Worm (Caenorhabditis elegans) whole organism, L1 larva: ENCODE data around the gene slc-17.7.

Experiments
- Y116A8C.19 ChIP-seq: sonication (generic microtip); optimal IDR thresholded peaks from 2 replicates; lab custom pipeline; 2016; ENCODE audit warnings: missing compliant biosample characterization, missing genetic modification characterization, borderline replicate concordance
- aha-1 ChIP-seq: fragments of 150-350 bp; optimal IDR thresholded peaks from 2 replicates; lab custom pipeline; 2014; ENCODE audit warnings: missing biosample characterization, missing genetic modification characterization
- aly-2 ChIP-seq: fragments of 150-350 bp; optimal IDR thresholded peaks from 2 replicates; lab custom pipeline; 2014; ENCODE audit warnings: missing biosample characterization, missing genetic modification characterization
- ama-1 ChIP-seq: fragments of 150-350 bp; optimal IDR thresholded peaks from 2 replicates; lab custom pipeline; 2014
- ceh-63 ChIP-seq: fragments of 200-800 bp; sonication (Bioruptor generic); optimal IDR thresholded peaks from 2 replicates; lab custom pipeline; 2018; ENCODE audit warnings: mild to moderate bottlenecking, missing genetic modification characterization, missing compliant biosample characterization
- ceh-8 ChIP-seq: fragments of 200-800 bp; sonication (Bioruptor generic); optimal IDR thresholded peaks from 2 replicates; lab custom pipeline; 2018; ENCODE audit warnings: mild to moderate bottlenecking, missing genetic modification characterization, moderate library complexity, missing compliant biosample characterization
- ceh-82 ChIP-seq, 3 experiments: fragments of 150-350 bp in 1 of 3; sonication (generic microtip) in 2 of 3; optimal IDR thresholded peaks; 2 replicates each; lab custom pipeline; 2014 to 2017; ENCODE audit warnings: missing biosample characterization in 3 of 3, missing genetic modification characterization in 3 of 3
- ces-1 ChIP-seq: fragments of 150-350 bp; optimal IDR thresholded peaks from 2 replicates; lab custom pipeline; 2014; ENCODE audit warnings: missing biosample characterization, missing genetic modification reagents, missing genetic modification characterization
- dsc-1 ChIP-seq: sonication (generic microtip); optimal IDR thresholded peaks from 2 replicates; lab custom pipeline; 2016; ENCODE audit warnings: mild to moderate bottlenecking, missing genetic modification characterization, missing compliant biosample characterization
- efl-1 ChIP-seq, 4 experiments: fragments of 150-350 bp; optimal IDR thresholded peaks in 3 of 4; peaks in 1 of 4; 1 replicate in 1 of 4; 2 replicates in 3 of 4; lab custom pipeline; 2014; ENCODE audit warnings: missing biosample characterization in 2 of 4, missing genetic modification characterization in 2 of 4, missing genetic modification reagents in 2 of 4
- efl-3 ChIP-seq: fragments of 200-800 bp; sonication (Bioruptor generic); optimal IDR thresholded peaks from 2 replicates; lab custom pipeline; 2018; ENCODE audit warnings: mild to moderate bottlenecking, missing genetic modification characterization, missing compliant biosample characterization
- elt-2 ChIP-seq: sonication (generic microtip); optimal IDR thresholded peaks from 2 replicates; lab custom pipeline; 2016; ENCODE audit warnings: missing genetic modification characterization, mild to moderate bottlenecking, inconsistent platforms, missing compliant biosample characterization, missing genetic modification reagents
- ets-5 ChIP-seq: fragments of 200-800 bp; sonication (Bioruptor generic); IDR thresholded peaks from 2 replicates; pipeline ENCODE4 v1.3.6; 2022; ENCODE audit warnings: missing genetic modification characterization, missing compliant biosample characterization
- fkh-4 ChIP-seq: sonication (generic microtip); optimal IDR thresholded peaks from 2 replicates; lab custom pipeline; 2016; ENCODE audit warnings: missing compliant biosample characterization, missing genetic modification characterization, borderline replicate concordance
- fkh-8 ChIP-seq: sonication (generic microtip); optimal IDR thresholded peaks from 2 replicates; lab custom pipeline; 2016; ENCODE audit warnings: mild to moderate bottlenecking, missing genetic modification characterization, missing compliant biosample characterization
- fos-1 ChIP-seq: fragments of 150-350 bp; optimal IDR thresholded peaks from 2 replicates; lab custom pipeline; 2014; ENCODE audit warnings: missing biosample characterization, missing genetic modification characterization
- irx-1 ChIP-seq: sonication (generic microtip); optimal IDR thresholded peaks from 2 replicates; lab custom pipeline; 2016; ENCODE audit warnings: missing genetic modification characterization, missing compliant biosample characterization
- lin-13 ChIP-seq: fragments of 150-350 bp; optimal IDR thresholded peaks from 2 replicates; lab custom pipeline; 2014; ENCODE audit warnings: missing biosample characterization, missing genetic modification reagents, missing genetic modification characterization
- lin-14 ChIP-seq: fragments of 200-800 bp; sonication (Bioruptor generic); optimal IDR thresholded peaks from 2 replicates; lab custom pipeline; 2018; ENCODE audit warnings: mild to moderate bottlenecking, missing genetic modification characterization, moderate library complexity, missing compliant biosample characterization
- lin-35 ChIP-seq, 2 experiments: fragments of 150-350 bp; optimal IDR thresholded peaks; 2 replicates each; lab custom pipeline; 2014; ENCODE audit warnings: missing biosample characterization in 2 of 2, missing genetic modification characterization in 2 of 2, missing genetic modification reagents in 2 of 2
- mab-9 ChIP-seq: fragments of 200-800 bp; sonication (Bioruptor generic); IDR thresholded peaks from 2 replicates; pipeline ENCODE4 v1.3.6; 2022; ENCODE audit warnings: missing genetic modification reagents, missing genetic modification characterization, missing compliant biosample characterization
- mdl-1 ChIP-seq, 2 experiments: fragments of 150-350 bp; optimal IDR thresholded peaks; 2 replicates each; lab custom pipeline; 2014 to 2017; ENCODE audit warnings: missing biosample characterization in 2 of 2, missing genetic modification characterization in 2 of 2, inconsistent platforms in 1 of 2
- mef-2 ChIP-seq: fragments of 150-350 bp; optimal IDR thresholded peaks from 2 replicates; lab custom pipeline; 2014; ENCODE audit warnings: missing biosample characterization, missing genetic modification characterization
- mep-1 ChIP-seq: fragments of 150-350 bp; optimal IDR thresholded peaks from 2 replicates; lab custom pipeline; 2014; ENCODE audit warnings: missing biosample characterization, missing genetic modification characterization
- nhr-11 ChIP-seq: fragments of 150-350 bp; optimal IDR thresholded peaks from 2 replicates; lab custom pipeline; 2014; ENCODE audit warnings: missing biosample characterization, missing genetic modification characterization
- nhr-12 ChIP-seq: sonication (generic microtip); optimal IDR thresholded peaks from 2 replicates; lab custom pipeline; 2017; ENCODE audit warnings: missing biosample characterization, missing genetic modification characterization
- nhr-20 ChIP-seq: sonication (generic microtip); optimal IDR thresholded peaks from 2 replicates; lab custom pipeline; 2016; ENCODE audit warnings: mild to moderate bottlenecking, missing genetic modification characterization, missing compliant biosample characterization
- nhr-237 ChIP-seq: fragments of 150-350 bp; optimal IDR thresholded peaks from 2 replicates; lab custom pipeline; 2014; ENCODE audit warnings: missing biosample characterization, missing genetic modification characterization
- nhr-47 ChIP-seq: sonication (generic microtip); optimal IDR thresholded peaks from 2 replicates; lab custom pipeline; 2016; ENCODE audit warnings: mild to moderate bottlenecking, missing genetic modification characterization, moderate library complexity, missing compliant biosample characterization
- nhr-71 ChIP-seq: sonication (generic microtip); optimal IDR thresholded peaks from 2 replicates; lab custom pipeline; 2016; ENCODE audit warnings: mild to moderate bottlenecking, missing genetic modification characterization, moderate library complexity, missing compliant biosample characterization
- nhr-77 ChIP-seq: fragments of 150-350 bp; optimal IDR thresholded peaks from 2 replicates; lab custom pipeline; 2014; ENCODE audit warnings: missing biosample characterization, missing genetic modification characterization
- nhr-84 ChIP-seq: sonication (generic microtip); optimal IDR thresholded peaks from 2 replicates; lab custom pipeline; 2017; ENCODE audit warnings: missing biosample characterization, missing genetic modification characterization
- nhr-85 ChIP-seq: sonication (generic microtip); peaks from one replicate; lab custom pipeline; 2016; ENCODE audit warnings: missing genetic modification characterization, inconsistent platforms, missing compliant biosample characterization
- pag-3 ChIP-seq: sonication (generic microtip); optimal IDR thresholded peaks from 2 replicates; lab custom pipeline; 2017; ENCODE audit warnings: missing genetic modification characterization, mild to moderate bottlenecking, missing compliant biosample characterization, antibody characterized with exemption, borderline replicate concordance; ENCODE audit not compliant: insufficient read depth
- pqm-1 ChIP-seq: sonication (generic microtip); optimal IDR thresholded peaks from 3 replicates; lab custom pipeline; 2017; ENCODE audit warnings: missing biosample characterization, missing genetic modification characterization
- skn-1 ChIP-seq: fragments of 150-350 bp; optimal IDR thresholded peaks from 2 replicates; lab custom pipeline; 2014; ENCODE audit warnings: missing biosample characterization, missing genetic modification characterization
- snpc-4 ChIP-seq: fragments of 150-350 bp; optimal IDR thresholded peaks from 2 replicates; lab custom pipeline; 2014; ENCODE audit warnings: missing biosample characterization, missing genetic modification characterization
- sptf-1 ChIP-seq: fragments of 150-350 bp; optimal IDR thresholded peaks from 2 replicates; lab custom pipeline; 2014; ENCODE audit warnings: missing biosample characterization, missing genetic modification characterization
- sup-37 ChIP-seq: fragments of 200-800 bp; sonication (Bioruptor generic); optimal IDR thresholded peaks from 2 replicates; lab custom pipeline; 2018; ENCODE audit warnings: mild to moderate bottlenecking, missing genetic modification characterization, missing compliant biosample characterization
- swsn-7 ChIP-seq: sonication (generic microtip); optimal IDR thresholded peaks from 2 replicates; lab custom pipeline; 2016; ENCODE audit warnings: missing genetic modification characterization, missing compliant biosample characterization
- tbx-2 ChIP-seq: sonication (generic microtip); optimal IDR thresholded peaks from 2 replicates; lab custom pipeline; 2016; ENCODE audit warnings: missing genetic modification characterization, missing compliant biosample characterization
- vab-15 ChIP-seq: sonication (generic microtip); optimal IDR thresholded peaks from 2 replicates; lab custom pipeline; 2017; ENCODE audit warnings: missing genotype, mild to moderate bottlenecking, missing genetic modification characterization, missing compliant biosample characterization
- zag-1 ChIP-seq: fragments of 150-350 bp; optimal IDR thresholded peaks from 2 replicates; lab custom pipeline; 2014; ENCODE audit warnings: missing biosample characterization, missing genetic modification characterization
- ztf-4 ChIP-seq: fragments of 150-350 bp; optimal IDR thresholded peaks from 2 replicates; lab custom pipeline; 2014; ENCODE audit warnings: missing biosample characterization, missing genetic modification characterization

slc-17.7 gene

ce11 chrV:9255480-9255879 is 10.8 kb downstream of the slc-17.7 start:
- TF ChIP-seq elt-2 (peak; percentile 72), nhr-84 (tag; lab: Kevin White, UChicago) (no peak), vab-15 (tag; lab: Kevin White, UChicago) (no peak), ces-1 (GFP tag; lab: Kevin White, UChicago) (no peak), lin-35 (GFP tag; optimal IDR thresholded peaks at IDR 0.05; lab: Kevin White, UChicago) (peak in 1 of 2 experiments; percentile 16), swsn-7 (no peak), efl-1 (optimal IDR thresholded peaks at IDR 0.05; lab: Kevin White, UChicago) (no peak), efl-1 (GFP tag; optimal IDR thresholded peaks at IDR 0.05 in 1 of 2; lab: Kevin White, UChicago) (peak in 1 of 2 experiments; percentile 81), mdl-1 (tag; optimal IDR thresholded peaks at IDR 0.05; lab: Kevin White, UChicago) (no peak), dsc-1 (tag; lab: Kevin White, UChicago) (no peak), skn-1 (tag; lab: Kevin White, UChicago) (no peak), snpc-4 (no peak), nhr-20 (tag; lab: Kevin White, UChicago) (peak; percentile 36), zag-1 (tag; lab: Kevin White, UChicago) (no peak), lin-14 (GFP tag; lab: Kevin White, UChicago) (peak; percentile 37), mab-9 (GFP tag; lab: Robert Waterston, UW) (no peak), ceh-8 (GFP tag; lab: Kevin White, UChicago) (no peak), sup-37 (no peak), ceh-82 (tag; optimal IDR thresholded peaks at IDR 0.05; lab: Kevin White, UChicago) (no peak)

- TF ChIP-seq efl-3 (no peak), pqm-1 (tag; lab: Kevin White, UChicago) (no peak), pag-3 (tag; lab: Kevin White, UChicago) (no peak), elt-2 (peak; percentile 77), efl-1 (optimal IDR thresholded peaks at IDR 0.05; lab: Kevin White, UChicago) (no peak), efl-1 (GFP tag; optimal IDR thresholded peaks at IDR 0.05 in 1 of 2; lab: Kevin White, UChicago) (peak in 1 of 2 experiments; percentile 23), tbx-2 (tag; lab: Kevin White, UChicago) (no peak), fkh-8 (tag; lab: Kevin White, UChicago) (no peak)
Observed at ce11 chrV:9254012-9254696, 12.1 kb downstream of the slc-17.7 start, which contains the start of gene F07C3.9. TSS of gene F07C3.9 (minus strand) at chrV:9254646.

ce11 chrV:9249932-9250331 is 16.4 kb downstream of the slc-17.7 start, which contains the start of gene ptd-2:
TSS of gene ptd-2 (plus strand) at chrV:9250232.
- TF ChIP-seq nhr-20 (tag; lab: Kevin White, UChicago) (no peak), nhr-77 (no peak), aly-2 (tag; lab: Kevin White, UChicago) (no peak), nhr-11 (tag; lab: Kevin White, UChicago) (no peak), irx-1 (tag; lab: Kevin White, UChicago) (no peak), ceh-63 (GFP tag; lab: Kevin White, UChicago) (no peak), nhr-12 (tag; lab: Kevin White, UChicago) (no peak), ceh-82 (tag; optimal IDR thresholded peaks at IDR 0.05; lab: Kevin White, UChicago) (no peak), nhr-237 (tag; lab: Kevin White, UChicago) (no peak), lin-13 (GFP tag; lab: Kevin White, UChicago) (no peak), nhr-85 (tag; lab: Kevin White, UChicago) (no peak), efl-3 (no peak), tbx-2 (tag; lab: Kevin White, UChicago) (no peak), pag-3 (tag; lab: Kevin White, UChicago) (no peak), ztf-4 (tag; lab: Kevin White, UChicago) (no peak)

ce11 chrV:9249206-9249605 is 17.1 kb downstream of the slc-17.7 start, which contains the start of gene str-94:
TSS of gene str-94 (minus strand) at chrV:9249306.
- TF ChIP-seq Y116A8C.19 (tag; lab: Kevin White, UChicago) (no peak), nhr-47 (no peak), sptf-1 (tag; lab: Kevin White, UChicago) (no peak), nhr-71 (no peak), ama-1 (lab: Kevin White, UChicago) (no peak), ets-5 (GFP tag; lab: Robert Waterston, UW) (no peak), zag-1 (tag; lab: Kevin White, UChicago) (no peak), mep-1 (tag; lab: Kevin White, UChicago) (no peak), mef-2 (tag; lab: Kevin White, UChicago) (no peak), fkh-4 (tag; lab: Kevin White, UChicago) (no peak), nhr-11 (tag; lab: Kevin White, UChicago) (no peak), nhr-85 (tag; lab: Kevin White, UChicago) (no peak), ces-1 (GFP tag; lab: Kevin White, UChicago) (no peak), aha-1 (tag; lab: Kevin White, UChicago) (no peak), fos-1 (tag; lab: Kevin White, UChicago) (no peak)
- TF ChIP-seq, all 84 proteins: peak for 0
